Fruit fly (Drosophila melanogaster) whole organism, embryonic: ENCODE results near the gene zen.

Experiments used
- CG12071 ChIP-seq: fragments of 200-800 bp; sonication (Bioruptor generic); optimal IDR thresholded peaks from 3 replicates; lab custom pipeline; 2018; ENCODE audit warnings: missing biosample characterization, mild to moderate bottlenecking, missing genetic modification characterization
- CG2116 ChIP-seq: fragments of 200-800 bp; sonication (Bioruptor generic); optimal IDR thresholded peaks from 3 replicates; lab custom pipeline; 2018; ENCODE audit warnings: missing biosample characterization, mild to moderate bottlenecking, missing genetic modification characterization
- CG4282 ChIP-seq: fragments of 200-800 bp; sonication (Bioruptor generic); optimal IDR thresholded peaks from 2 replicates; lab custom pipeline; 2016; ENCODE audit warnings: missing biosample characterization, missing genetic modification characterization
- CG4424 ChIP-seq: fragments of 200-800 bp; sonication (Bioruptor generic); optimal IDR thresholded peaks from 3 replicates; lab custom pipeline; 2016; ENCODE audit warnings: missing biosample characterization, missing genetic modification characterization
- Dfd ChIP-seq, 2 experiments: fragments of >200 bp; optimal IDR thresholded peaks; 2 replicates each; lab custom pipeline; 2017; ENCODE audit warnings: missing biosample characterization in 2 of 2, missing genetic modification characterization in 2 of 2
- MESR4 ChIP-seq: fragments of 200-800 bp; sonication (Bioruptor generic); optimal IDR thresholded peaks from 2 replicates; lab custom pipeline; 2018; ENCODE audit warnings: missing biosample characterization, mild to moderate bottlenecking, missing genetic modification characterization, moderate library complexity
- NC2β ChIP-seq: fragments of 200-800 bp; sonication (Bioruptor generic); optimal IDR thresholded peaks from 2 replicates; lab custom pipeline; 2016; ENCODE audit warnings: missing biosample characterization, missing genetic modification characterization
- Pdp1 ChIP-seq, 2 experiments: fragments of 200-800 bp; sonication (Bioruptor generic); optimal IDR thresholded peaks; 3 replicates each; lab custom pipeline; 2016; ENCODE audit warnings: missing biosample characterization in 2 of 2, missing genetic modification characterization in 2 of 2, mild to moderate bottlenecking in 1 of 2, moderate library complexity in 1 of 2
- Stat92E ChIP-seq, 3 experiments: fragments of >200 bp in 2 of 3; fragments of 200-800 bp in 1 of 3; sonication (Bioruptor generic) in 1 of 3; optimal IDR thresholded peaks; 2 replicates each; lab custom pipeline; 2017 to 2019; ENCODE audit warnings: missing biosample characterization in 3 of 3, missing genetic modification characterization in 3 of 3, mild to moderate bottlenecking in 1 of 3, moderate library complexity in 1 of 3
- bbx ChIP-seq: fragments of 200-800 bp; sonication (Bioruptor generic); IDR thresholded peaks from 2 replicates; pipeline ENCODE4 v1.3.6; 2022; ENCODE audit warnings: missing biosample characterization, missing genetic modification characterization; ENCODE audit not compliant: partially characterized antibody
- fd3F ChIP-seq: fragments of 200-800 bp; sonication (Bioruptor generic); optimal IDR thresholded peaks from 2 replicates; lab custom pipeline; 2018; ENCODE audit warnings: missing biosample characterization, mild to moderate bottlenecking, missing genetic modification characterization, moderate library complexity
- gt ChIP-seq: fragments of 200-800 bp; sonication (Bioruptor generic); IDR thresholded peaks from 2 replicates; pipeline ENCODE4 v1.3.6; 2022; ENCODE audit warnings: missing biosample characterization, missing genetic modification characterization
- slou ChIP-seq: fragments of 200-800 bp; sonication (Bioruptor generic); optimal IDR thresholded peaks from 3 replicates; lab custom pipeline; 2016; ENCODE audit warnings: missing biosample characterization, missing genetic modification characterization
- sob ChIP-seq: fragments of 200-800 bp; sonication (Bioruptor generic); IDR thresholded peaks from 2 replicates; pipeline ENCODE4 v1.3.6; 2022; ENCODE audit warnings: missing biosample characterization, missing genetic modification characterization

zen gene

DNA sequence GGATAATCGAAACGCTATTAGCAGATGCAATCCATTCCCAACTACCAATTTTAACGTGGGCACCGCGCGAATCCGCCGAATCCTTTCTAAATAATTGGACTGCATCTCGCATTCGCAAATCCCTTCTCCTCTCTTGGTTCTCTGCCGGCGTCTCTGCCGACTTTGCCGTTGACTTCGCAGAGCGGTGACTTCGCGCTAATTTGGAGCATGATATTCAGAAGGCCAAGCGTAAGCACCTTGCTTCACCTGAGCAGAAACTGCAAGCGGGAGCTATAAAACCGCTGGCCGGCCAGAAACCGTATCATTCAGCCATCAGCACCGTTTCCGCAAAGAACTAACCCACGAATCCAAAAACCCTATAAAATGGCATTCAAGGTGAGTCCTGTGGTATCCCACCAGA is 50.2 kb downstream of the zen start, which contains the start of gene Ccp84Aa:
TSS of gene Ccp84Aa (plus strand) at position 301 of the 400 bp plus-strand sequence.
- TF ChIP-seq NC2β (no peak), CG12071 (GFP tag; lab: Kevin White, UChicago) (no peak), Dfd (GFP tag; optimal IDR thresholded peaks at IDR 0.05; lab: Kevin White, UChicago) (no peak), CG2116 (GFP tag; lab: Kevin White, UChicago) (no peak), slou (GFP tag; lab: Kevin White, UChicago) (no peak), bbx (GFP tag; lab: Robert Waterston, UW) (no peak), CG4424 (GFP tag; lab: Kevin White, UChicago) (no peak), fd3F (GFP tag; lab: Kevin White, UChicago) (no peak), gt (no peak), Pdp1 (GFP tag; optimal IDR thresholded peaks at IDR 0.05; lab: Kevin White, UChicago) (no peak), MESR4 (no peak), Stat92E (GFP tag; optimal IDR thresholded peaks at IDR 0.05; lab: Kevin White, UChicago) (no peak), CG4282 (no peak), sob (no peak)
